Worm (Caenorhabditis elegans): ENCODE results near the gene fln-2.

ce11 chrX:9417326-9417725 is 19.8 kb downstream of the fln-2 start:
- no peak for TF ChIP-seq tbx-2 (tag; optimal IDR thresholded peaks at IDR 0.05)
- no peak for TF ChIP-seq pax-3 (tag; optimal IDR thresholded peaks at IDR 0.05)
- no peak for TF ChIP-seq sptf-1 (tag; optimal IDR thresholded peaks at IDR 0.05)
- TF ChIP-seq ceh-82 (tag; optimal IDR thresholded peaks at IDR 0.05): no peak
- TF ChIP-seq aly-2 (tag; optimal IDR thresholded peaks at IDR 0.05): no peak
- TF ChIP-seq pqm-1 (tag; optimal IDR thresholded peaks at IDR 0.05): no peak
- no peak for TF ChIP-seq mep-1 (tag; optimal IDR thresholded peaks at IDR 0.05)
